Fruit fly (Drosophila melanogaster): Measurements from ENCODE around the gene Msr-110.

Msr-110 gene

DNA sequence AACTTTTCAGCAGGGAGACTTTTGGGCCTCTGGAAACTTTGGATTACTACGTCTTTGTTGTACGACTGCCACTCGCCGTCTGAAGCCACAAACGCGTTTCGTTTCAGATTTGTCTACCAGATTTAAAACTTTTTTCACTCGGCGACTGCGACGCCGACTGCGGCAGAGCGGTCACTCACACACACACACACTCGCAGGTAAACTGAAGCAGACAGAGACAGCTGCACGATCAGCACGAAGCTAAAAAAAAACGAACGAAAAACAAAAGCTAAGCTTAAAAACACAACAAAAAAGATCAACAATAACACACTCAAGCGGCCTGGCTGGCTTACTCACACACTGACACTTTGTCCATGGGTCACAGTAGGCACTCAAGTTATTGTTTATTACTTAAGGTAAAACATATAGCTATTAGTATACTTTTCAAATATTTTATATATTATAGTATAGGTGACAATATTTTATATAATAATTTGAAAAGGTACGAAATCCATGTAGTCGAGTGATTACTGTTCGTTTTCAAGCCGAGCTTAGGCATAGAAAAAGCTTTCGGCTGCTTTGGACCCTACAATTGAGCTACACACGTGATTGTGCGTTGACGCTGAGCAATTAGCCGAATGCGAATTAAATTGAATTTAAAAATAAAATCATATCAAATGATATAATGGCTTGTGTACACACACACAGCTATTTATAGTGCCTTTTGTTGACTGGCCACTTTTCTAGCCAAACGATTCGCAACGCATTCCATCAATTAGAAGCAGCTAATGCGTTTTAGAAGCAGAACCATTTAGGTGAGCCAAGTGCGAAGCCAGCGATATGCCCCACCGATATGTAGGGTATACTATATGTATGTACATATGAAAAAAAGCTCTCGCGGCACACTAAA, at the start of gene Msr-110 (continued):
- TF ChIP-seq pb (GFP tag; optimal IDR thresholded peaks at IDR 0.05) (peak; percentile 66), ftz-f1 (GFP tag; optimal IDR thresholded peaks at IDR 0.05) (no peak), CG4424 (GFP tag; optimal IDR thresholded peaks at IDR 0.05) (peak; percentile 76)

DNA sequence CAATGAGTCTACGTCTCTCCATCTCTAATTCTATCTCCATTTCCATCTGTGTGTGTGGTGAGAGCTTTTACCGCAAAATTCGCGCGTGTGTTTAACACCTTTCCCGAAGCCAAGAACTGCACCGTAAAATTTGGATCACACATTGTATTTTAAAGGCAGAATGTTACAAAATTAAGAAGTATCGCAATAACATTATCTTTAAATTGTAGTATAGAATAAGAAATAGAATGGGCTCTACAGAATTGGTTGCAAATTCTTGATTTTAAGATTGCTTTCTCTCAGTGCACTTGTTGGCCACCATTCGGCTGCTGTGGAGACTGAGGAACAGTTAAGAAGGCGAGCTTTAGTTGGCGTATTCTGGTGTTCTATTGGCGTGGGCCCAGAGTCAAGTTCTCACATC, 49.3 kb upstream of the Msr-110 start:
- TF ChIP-seq Hsf (GFP tag; optimal IDR thresholded peaks at IDR 0.05) (no peak), Dip3 (GFP tag; optimal IDR thresholded peaks at IDR 0.05) (peak; percentile 13), Lpt (GFP tag; optimal IDR thresholded peaks at IDR 0.05) (no peak), Nf-YB (GFP tag; optimal IDR thresholded peaks at IDR 0.05) (no peak), Mrtf (GFP tag; IDR thresholded peaks at IDR 0.05) (no peak), Blimp-1 (GFP tag; optimal IDR thresholded peaks at IDR 0.05) (peak; percentile 26)

DNA sequence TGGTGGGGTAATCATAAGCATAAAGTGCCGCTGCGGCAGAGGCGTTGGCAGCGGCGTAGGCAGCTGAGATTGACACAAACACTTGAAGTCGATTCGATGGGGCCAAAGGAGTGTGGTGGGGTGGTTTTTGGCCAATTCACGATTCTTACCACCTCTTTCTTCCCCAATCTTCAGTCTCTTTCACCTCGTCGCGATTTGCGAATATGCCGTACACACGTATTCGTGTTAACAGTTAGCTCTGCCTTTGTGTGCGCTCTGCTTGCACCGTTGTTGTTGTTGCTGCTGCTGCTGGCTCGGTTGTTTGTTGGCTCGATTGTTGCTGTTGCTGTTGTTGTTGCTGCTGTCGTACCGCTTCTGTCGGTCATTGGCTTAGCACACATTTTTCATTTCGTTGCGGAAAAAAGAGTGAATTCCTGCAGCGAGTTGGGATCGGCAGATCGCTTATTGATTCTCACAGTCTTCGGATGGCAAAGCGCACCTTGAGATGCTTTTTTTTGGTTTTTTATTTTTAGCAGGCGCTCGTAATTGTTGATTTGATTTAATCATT, 48.0 kb upstream of the Msr-110 start:
- TF ChIP-seq chinmo (GFP tag; IDR thresholded peaks at IDR 0.05; ENCODE audit: partially characterized antibody), result 0 out of 4 replicates have a peak, but pooled peaks have one; percentile 9
- no peak for TF ChIP-seq hbn (GFP tag; IDR thresholded peaks at IDR 0.05; ENCODE audit: partially characterized antibody)
- TF ChIP-seq CG7963 (GFP tag; IDR thresholded peaks at IDR 0.05; ENCODE audit: partially characterized antibody), result no peak
- TF ChIP-seq CG14860 (GFP tag; IDR thresholded peaks at IDR 0.05; ENCODE audit: partially characterized antibody), result no peak
- no peak for TF ChIP-seq chn (GFP tag; optimal IDR thresholded peaks at IDR 0.05)
- TF ChIP-seq D19A (tag; optimal IDR thresholded peaks at IDR 0.05), result no peak
- TF ChIP-seq CG4360 (GFP tag; IDR thresholded peaks at IDR 0.05), result peak; percentile 94
- peak; percentile 35 for TF ChIP-seq D (optimal IDR thresholded peaks at IDR 0.05)
- TF ChIP-seq D (GFP tag; optimal IDR thresholded peaks at IDR 0.05), result no peak

DNA sequence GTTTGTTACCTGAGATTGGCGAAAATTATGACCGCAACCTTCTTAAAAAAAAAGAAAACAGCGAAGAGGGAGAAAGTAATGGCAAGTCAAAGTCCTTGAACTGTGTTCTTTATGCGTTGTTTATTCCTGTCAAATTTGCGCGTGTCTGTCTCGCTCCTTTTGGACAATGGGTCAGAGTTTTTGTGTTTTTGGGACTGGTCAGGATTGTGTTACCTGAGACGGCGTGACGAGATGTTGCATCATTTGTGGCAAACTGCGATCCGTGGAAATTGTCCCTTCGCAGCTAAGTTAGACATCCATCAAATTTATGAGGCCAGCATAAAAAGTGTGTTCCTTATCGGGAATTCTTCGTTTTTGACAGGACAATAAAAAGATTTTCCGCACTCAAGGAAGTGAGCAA, 46.1 kb upstream of the Msr-110 start:
- TF ChIP-seq CG14050 (GFP tag; IDR thresholded peaks at IDR 0.05) (no peak), CG15479 (GFP tag; optimal IDR thresholded peaks at IDR 0.05) (peak; percentile 85), CG11456 (GFP tag; IDR thresholded peaks at IDR 0.05) (no peak), CG7271 (tag; optimal IDR thresholded peaks at IDR 0.05) (peak; percentile 19), sisA (GFP tag; IDR thresholded peaks at IDR 0.05) (no peak), cad (GFP tag; optimal IDR thresholded peaks at IDR 0.05) (peak; percentile 88), trh (GFP tag; optimal IDR thresholded peaks at IDR 0.05) (no peak), tll (GFP tag; optimal IDR thresholded peaks at IDR 0.05) (peak in 1 of 2 experiments; percentile 55)

DNA sequence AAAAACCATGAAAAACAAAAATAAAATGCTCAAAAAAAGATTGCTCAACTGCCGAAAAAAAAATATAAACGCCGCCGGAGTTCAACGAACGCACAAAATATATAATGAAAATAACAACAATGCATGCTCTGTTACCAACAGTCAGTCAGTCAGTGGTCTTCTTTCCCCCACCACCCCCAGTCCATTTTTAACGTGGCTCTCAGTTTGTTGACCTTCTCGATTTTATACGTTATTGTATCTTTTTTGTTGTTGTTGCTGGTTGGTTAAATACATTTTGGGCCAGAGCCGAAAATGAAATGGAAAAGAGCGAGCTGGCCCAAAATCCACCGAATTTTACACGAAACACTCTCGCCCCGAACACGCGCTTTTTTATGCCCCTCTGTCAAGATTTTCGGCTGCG, 44.8 kb upstream of the Msr-110 start:
- TF ChIP-seq Fer2 (tag; optimal IDR thresholded peaks at IDR 0.05), result no peak
- peak; percentile 100 for TF ChIP-seq Blimp-1 (GFP tag; optimal IDR thresholded peaks at IDR 0.05)
- peak; percentile 75 for TF ChIP-seq CG33557 (GFP tag; optimal IDR thresholded peaks at IDR 0.05)
- peak; percentile 48; the same call in 1 of the 2 replicates for TF ChIP-seq rib (GFP tag; IDR thresholded peaks at IDR 0.05)
- no peak for TF ChIP-seq CG17612 (GFP tag; IDR thresholded peaks at IDR 0.05)
- peak; percentile 25; the same call in 1 of the 2 replicates for TF ChIP-seq vvl (GFP tag; IDR thresholded peaks at IDR 0.05)
- no peak for TF ChIP-seq Sry-δ (GFP tag; optimal IDR thresholded peaks at IDR 0.05)
- peak; percentile 90; the same call in 2 of the 4 replicates for TF ChIP-seq chinmo (GFP tag; IDR thresholded peaks at IDR 0.05; ENCODE audit: partially characterized antibody)
- peak; percentile 62 for TF ChIP-seq abd-A (tag; optimal IDR thresholded peaks at IDR 0.05)
- peak; percentile 55 for TF ChIP-seq Deaf1 (tag; optimal IDR thresholded peaks at IDR 0.05)
- TF ChIP-seq E2f2 (GFP tag; IDR thresholded peaks at IDR 0.05), result no peak
- TF ChIP-seq Mrtf (GFP tag; IDR thresholded peaks at IDR 0.05), result no peak
- no peak for TF ChIP-seq CG2202 (tag; optimal IDR thresholded peaks at IDR 0.05)
- TF ChIP-seq crol (GFP tag; IDR thresholded peaks at IDR 0.05), result peak; percentile 48; the same call in 1 of the 2 replicates
- peak; percentile 45; the same call in 1 of the 3 replicates for TF ChIP-seq z (GFP tag; IDR thresholded peaks at IDR 0.05)
- no peak for TF ChIP-seq Ets65A (GFP tag)
- no peak for TF ChIP-seq wor (GFP tag; IDR thresholded peaks at IDR 0.05)
- TF ChIP-seq Abd-B (GFP tag; optimal IDR thresholded peaks at IDR 0.05), result peak; percentile 43
- no peak for TF ChIP-seq C15 (GFP tag; IDR thresholded peaks at IDR 0.05)
- 0 out of 3 replicates have a peak, but pooled peaks have one; percentile 32 for TF ChIP-seq CG2199 (GFP tag; IDR thresholded peaks at IDR 0.05)
